Worm (Caenorhabditis elegans): ENCODE measurements around the gene F39G3.3.

F39G3.3 gene

DNA sequence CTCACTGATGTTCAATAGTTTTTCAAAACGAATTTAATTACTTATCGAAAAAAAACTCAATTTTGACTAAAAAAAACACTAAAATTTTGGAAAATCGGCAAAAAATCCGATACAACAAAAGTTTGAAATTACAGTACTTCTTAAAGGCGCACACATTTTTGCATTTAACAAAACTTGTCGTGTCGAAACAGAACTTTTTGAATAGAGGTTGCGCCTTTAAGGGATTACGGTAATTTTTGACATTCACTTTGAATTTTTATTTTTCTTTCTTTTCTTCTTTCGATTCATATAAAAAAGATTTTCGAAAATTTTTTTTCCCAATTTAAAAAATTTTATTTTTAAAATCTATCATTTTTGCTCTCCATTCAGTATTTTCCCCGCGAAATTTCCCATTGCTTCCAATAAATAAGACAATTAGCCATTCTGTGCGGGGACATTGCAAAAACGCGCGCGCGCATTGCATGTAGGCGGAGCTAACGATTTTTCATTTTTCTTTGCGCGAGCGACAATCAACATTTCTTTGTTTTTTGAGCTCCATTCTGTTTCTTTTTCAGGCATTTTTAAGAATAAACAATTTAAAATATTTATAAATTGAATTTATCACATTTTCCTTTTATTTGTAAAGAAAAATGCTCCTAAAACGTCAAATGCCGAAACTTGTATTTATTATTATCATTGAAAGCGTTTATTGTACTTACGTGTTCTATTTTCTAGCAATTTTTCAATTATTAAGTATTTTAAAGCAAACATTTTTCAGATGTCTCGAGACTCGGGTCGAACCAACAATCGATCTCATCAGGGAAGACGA is at the start of gene F39G3.3:
TSS of gene F39G3.3 (plus strand) at position 758 of the 808 bp plus-strand sequence.
- TF ChIP-seq W03F9.2 (tag; optimal IDR thresholded peaks at IDR 0.05) (peak; percentile 58), him-1 (tag; optimal IDR thresholded peaks at IDR 0.05) (peak; percentile 11), dao-5 (tag; optimal IDR thresholded peaks at IDR 0.05) (no peak)

DNA sequence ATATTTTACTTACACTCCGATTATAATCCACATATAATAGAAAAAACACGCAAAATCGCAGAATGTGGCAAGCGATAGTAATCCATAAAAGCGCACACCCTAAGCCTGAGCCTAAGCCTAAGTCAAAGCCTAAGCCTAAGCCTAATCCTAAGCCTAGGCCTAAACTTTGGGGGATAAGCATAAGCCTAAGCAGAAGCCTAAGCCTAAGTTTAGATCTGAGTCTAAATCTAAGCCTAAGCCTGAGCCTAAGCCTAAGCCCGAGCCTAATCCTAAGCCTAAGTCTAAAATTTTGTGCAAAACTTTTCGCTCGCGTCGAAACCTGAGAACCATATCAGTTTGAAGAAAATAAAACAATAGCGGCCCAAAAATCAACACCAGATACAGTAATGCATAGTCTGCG is 47.6 kb upstream of the F39G3.3 start:
- TF ChIP-seq dao-5 (tag; optimal IDR thresholded peaks at IDR 0.05) (no peak), him-1 (tag; optimal IDR thresholded peaks at IDR 0.05) (no peak), W03F9.2 (tag; optimal IDR thresholded peaks at IDR 0.05) (no peak)

DNA sequence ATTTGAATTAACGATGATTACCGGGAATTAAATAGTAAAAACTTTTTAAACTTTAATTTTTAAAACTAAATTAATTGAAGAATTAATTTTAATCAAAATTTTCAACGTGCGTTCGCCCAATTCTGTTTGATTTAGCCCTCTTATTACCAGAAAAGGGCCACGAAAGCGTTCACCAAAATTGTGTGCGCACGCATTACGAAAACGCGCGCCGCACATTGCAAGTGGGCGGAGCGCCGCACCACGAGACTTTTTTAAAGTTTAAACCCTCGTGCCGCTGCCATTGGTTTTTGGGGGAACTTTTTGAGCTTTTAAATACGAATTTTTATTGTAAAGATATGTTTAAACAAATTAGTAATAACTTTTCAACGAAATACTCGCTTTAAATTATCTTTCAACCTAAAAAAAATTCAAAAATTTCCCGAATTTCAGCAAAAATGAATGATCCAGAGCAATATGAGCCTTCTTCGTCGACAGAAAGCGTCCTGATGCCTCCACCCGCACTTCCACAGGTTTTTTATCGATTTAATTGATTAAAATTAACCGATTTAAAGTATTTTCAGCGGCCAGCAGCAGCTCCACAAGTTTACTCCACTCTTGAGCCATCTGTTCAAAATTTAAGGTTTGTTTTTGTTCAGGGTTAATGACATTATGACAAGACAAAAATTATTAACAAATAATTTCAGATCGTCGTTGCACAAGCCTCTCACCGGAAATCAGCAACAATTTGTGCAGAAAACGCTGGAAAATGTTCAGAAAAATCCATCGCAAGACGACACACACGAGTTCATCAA is 44.8 kb upstream of the F39G3.3 start, which contains the start of gene taf-10:
TSS of gene taf-10 (plus strand) at position 424 of the 791 bp plus-strand sequence.
- no peak for TF ChIP-seq dao-5 (tag; optimal IDR thresholded peaks at IDR 0.05)
- TF ChIP-seq W03F9.2 (tag; optimal IDR thresholded peaks at IDR 0.05) = peak; percentile 54

DNA sequence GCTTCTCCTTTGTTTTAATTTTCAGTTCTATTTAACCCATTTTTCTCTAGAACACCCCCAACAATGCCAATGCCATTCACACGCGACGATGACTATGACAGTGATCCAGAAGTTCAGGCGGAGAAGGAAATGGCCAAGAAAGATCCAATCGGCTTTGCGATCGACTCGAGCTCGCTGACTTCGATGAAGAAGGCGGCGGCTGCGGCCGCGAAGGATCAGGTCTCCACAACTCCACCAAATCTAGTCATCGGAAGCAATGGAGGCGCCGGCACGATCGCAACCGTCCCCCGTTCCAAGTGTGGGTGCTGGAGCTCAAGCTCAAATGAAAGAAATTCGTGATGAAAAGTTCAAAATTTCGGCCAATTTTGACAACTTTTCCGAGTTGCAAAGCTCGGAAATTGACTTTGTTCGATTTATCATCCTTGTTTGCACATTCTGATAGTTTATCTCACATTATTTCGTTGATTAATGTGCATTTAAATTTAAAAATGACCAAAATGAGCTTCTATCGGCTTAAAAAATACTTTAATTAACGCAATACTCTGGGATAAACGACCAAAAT is 43.7 kb upstream of the F39G3.3 start, which contains the start of gene K03B4.2:
TSS of gene K03B4.2 (plus strand) at position 51 of the 562 bp plus-strand sequence.
- TF ChIP-seq him-1 (tag; optimal IDR thresholded peaks at IDR 0.05) (no peak), W03F9.2 (tag; optimal IDR thresholded peaks at IDR 0.05) (no peak), dao-5 (tag; optimal IDR thresholded peaks at IDR 0.05) (no peak)

DNA sequence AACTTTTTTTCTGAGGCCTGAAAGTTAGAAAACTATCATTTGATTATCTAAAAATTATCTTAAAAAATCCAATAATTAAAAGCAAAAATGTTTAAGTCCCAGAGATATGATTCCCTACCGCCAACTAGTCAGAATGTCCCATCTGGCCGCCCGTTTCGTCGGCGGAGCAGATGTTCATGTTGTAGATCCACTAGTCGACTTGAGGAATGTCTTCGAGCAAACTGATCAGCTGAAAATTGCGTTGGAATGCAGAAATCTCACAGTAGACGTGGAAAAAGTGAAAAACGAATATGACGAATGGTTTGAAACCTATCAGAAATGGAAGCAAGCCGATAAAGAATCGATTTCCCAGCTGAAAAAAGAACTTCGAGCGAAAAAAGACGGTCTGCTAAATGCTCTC is 42.5 kb upstream of the F39G3.3 start, which contains the start of gene K03B4.1:
TSS of gene K03B4.1 (plus strand) at position 97 of the 400 bp plus-strand sequence.
- no peak for TF ChIP-seq him-1 (tag; optimal IDR thresholded peaks at IDR 0.05)
- TF ChIP-seq W03F9.2 (tag; optimal IDR thresholded peaks at IDR 0.05) = no peak
- TF ChIP-seq dao-5 (tag; optimal IDR thresholded peaks at IDR 0.05) = no peak

DNA sequence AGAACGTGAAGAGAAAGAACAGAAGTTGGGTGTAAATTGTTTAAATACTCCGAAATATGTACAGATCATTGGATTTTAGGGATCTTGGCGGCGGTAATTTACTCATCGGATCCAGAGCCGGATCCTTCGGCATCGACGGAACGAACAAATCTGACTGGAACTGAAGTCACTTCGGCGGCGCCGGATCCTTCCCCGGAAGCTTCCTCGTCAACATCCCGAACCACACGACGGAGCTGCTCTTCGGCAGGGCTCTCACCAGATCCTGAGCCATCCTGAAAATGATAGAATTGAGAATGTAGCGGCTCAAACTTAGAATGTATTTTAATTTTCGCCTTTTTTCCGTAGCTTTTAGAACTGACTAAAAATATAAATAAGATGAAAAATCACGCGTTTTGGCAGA is 40.1 kb upstream of the F39G3.3 start:
- TF ChIP-seq dao-5 (tag; optimal IDR thresholded peaks at IDR 0.05) (no peak), him-1 (tag; optimal IDR thresholded peaks at IDR 0.05) (no peak), W03F9.2 (tag; optimal IDR thresholded peaks at IDR 0.05) (no peak)

DNA sequence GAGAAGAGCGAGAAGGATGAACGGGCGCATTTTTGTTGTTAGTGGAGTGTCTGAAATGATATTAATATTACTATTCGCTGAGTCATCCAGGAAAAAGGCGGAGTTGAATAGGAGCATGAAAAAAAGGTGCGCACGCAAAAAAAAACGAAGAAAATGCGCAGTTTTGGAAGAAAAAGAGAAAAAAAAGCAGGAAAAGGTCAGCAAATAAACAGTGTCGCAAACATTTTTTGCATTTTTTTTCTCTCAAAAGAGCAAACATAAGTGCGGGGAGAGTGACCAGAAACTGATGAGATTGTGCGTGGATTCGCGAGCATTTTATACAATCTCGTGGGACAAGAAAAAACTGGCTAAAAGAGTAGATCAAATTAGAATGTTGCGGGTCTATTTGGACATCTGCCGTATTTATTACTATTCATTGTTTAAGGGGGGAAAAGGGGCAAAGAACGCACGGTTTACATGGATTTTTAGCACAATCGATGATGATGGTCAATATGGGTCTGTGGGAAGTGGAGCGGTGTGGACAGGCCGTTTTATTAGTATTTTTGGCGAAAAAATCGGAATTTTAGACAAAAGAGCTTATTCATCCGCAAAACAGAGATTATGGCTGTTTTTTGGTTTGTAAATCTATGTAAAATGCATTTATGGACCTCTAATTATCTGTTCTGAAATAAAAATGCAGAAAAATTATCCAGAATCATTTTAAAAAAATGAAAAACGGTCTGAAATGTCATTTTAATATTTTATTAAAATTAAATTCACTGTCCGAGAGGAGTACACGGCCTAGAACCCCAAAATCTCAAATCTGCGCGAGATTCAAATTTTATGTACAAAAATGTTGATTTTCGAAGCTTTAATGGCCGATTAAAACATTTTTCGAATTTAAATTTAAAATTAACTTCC is 39.1 kb upstream of the F39G3.3 start, which contains the start of gene cpg-8:
TSS of gene cpg-8 (minus strand) at position 51 of the 900 bp plus-strand sequence.
- no peak for TF ChIP-seq dao-5 (tag; optimal IDR thresholded peaks at IDR 0.05)
- TF ChIP-seq him-1 (tag; optimal IDR thresholded peaks at IDR 0.05) = no peak
- no peak for TF ChIP-seq W03F9.2 (tag; optimal IDR thresholded peaks at IDR 0.05)

DNA sequence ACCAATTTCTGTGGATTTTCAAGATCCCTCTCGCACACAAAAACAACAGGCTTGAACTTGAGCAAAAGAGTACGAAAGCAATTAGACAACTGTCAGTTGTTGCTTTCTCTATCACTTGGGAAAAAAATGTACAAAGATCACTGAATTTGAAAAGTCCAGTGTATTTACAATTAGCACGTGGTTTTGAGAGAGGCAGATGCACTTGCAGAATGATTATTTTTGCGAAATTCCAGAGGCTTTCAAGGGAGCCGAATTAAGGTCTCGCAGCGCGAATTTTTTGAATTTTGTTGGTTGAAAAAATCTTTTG is 38.5 kb upstream of the F39G3.3 start:
- TF ChIP-seq him-1 (tag; optimal IDR thresholded peaks at IDR 0.05) = no peak
- TF ChIP-seq dao-5 (tag; optimal IDR thresholded peaks at IDR 0.05) = no peak
- no peak for TF ChIP-seq W03F9.2 (tag; optimal IDR thresholded peaks at IDR 0.05)

DNA sequence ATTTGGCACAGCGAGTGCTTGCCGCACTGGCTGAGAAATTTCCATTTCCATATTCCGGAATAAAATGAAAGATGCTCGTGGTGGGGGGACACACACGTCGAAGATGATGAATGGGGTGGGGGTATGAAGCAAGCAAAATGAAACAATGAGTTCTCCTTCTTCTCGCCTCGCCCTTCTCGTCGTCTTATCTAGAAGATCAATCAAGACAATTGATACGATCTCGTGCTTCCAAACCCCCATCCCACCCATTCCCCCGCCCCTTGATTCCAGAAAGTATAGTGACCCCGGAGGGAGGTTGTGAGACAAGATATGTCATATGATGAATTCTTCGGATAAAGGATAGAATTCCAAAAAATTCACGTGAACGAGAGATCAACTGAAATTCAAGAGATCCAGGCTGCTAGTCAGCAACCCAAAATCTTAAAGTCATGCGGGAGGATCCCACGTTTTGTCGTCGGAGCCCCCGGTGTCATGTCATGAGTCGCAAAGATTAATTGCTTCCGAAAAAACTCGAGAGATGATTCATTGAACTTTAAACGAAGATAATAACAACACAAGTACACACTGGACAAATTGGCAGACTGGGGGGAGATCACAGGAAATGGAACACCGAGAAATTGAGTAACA is 37.1 kb upstream of the F39G3.3 start:
- TF ChIP-seq W03F9.2 (tag; optimal IDR thresholded peaks at IDR 0.05) (no peak), him-1 (tag; optimal IDR thresholded peaks at IDR 0.05) (no peak), dao-5 (tag; optimal IDR thresholded peaks at IDR 0.05) (no peak)

DNA sequence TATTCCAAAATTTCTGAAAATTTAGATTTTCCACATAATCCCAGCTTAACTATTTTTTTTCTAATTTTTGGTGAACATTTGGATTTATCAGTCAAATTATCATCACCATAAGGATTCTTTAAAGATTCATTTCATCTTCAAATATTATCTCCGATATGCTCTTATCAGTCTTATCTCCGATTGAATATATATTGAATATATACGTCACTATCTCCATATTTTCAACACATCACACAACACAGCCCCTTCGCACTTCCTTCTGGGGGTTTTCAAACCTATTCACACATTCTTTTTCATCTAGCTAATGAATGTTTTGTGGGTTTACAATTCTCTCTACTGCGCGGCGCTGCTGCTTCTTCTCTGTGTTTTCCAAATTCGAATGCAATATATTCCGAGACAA is 33.0 kb upstream of the F39G3.3 start:
- TF ChIP-seq W03F9.2 (tag; optimal IDR thresholded peaks at IDR 0.05) (no peak), dao-5 (tag; optimal IDR thresholded peaks at IDR 0.05) (no peak), him-1 (tag; optimal IDR thresholded peaks at IDR 0.05) (no peak)

DNA sequence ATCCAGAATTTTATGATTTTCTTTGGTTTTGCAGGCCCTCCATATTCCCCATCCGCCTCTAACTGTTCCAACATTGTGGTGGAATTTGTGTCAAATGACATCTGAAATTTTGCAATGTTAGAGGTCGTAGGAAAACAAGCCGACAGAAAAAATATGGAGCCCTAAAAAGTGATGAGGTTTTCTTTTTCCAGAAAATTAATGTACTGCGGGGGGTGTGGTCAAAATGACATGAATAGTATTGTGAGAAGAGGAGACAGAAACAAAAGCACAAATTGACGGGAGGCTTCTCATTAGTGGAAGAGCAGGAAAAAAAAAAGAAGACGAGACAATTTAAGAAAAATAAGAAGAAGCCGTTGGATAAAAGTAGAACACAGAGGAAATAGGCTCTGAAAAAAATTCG is 31.5 kb upstream of the F39G3.3 start, which contains the start of gene ZC266.1:
TSS of gene ZC266.1 (minus strand) at position 101 of the 400 bp plus-strand sequence.
- TF ChIP-seq W03F9.2 (tag; optimal IDR thresholded peaks at IDR 0.05) (no peak), dao-5 (tag; optimal IDR thresholded peaks at IDR 0.05) (no peak), him-1 (tag; optimal IDR thresholded peaks at IDR 0.05) (no peak)

DNA sequence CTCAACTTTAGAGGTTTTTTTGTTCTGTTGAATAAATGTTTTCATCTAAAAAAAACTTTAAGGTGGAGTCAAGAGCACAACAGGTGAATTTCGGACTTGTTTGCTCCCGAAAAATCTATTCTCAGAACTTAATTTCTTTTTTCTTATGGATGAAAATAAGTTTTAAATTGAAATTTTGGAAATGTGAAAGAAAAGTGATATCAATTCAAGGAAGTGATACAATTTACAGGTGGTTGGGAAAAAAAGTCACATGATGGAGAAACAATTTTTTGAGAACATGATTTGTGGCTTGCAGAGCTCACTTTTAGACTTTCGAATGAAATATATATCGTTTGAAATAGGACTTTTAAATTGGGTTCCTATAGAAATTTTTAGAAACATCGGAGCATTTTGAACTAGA is 24.1 kb upstream of the F39G3.3 start:
- TF ChIP-seq him-1 (tag; optimal IDR thresholded peaks at IDR 0.05) = no peak
- TF ChIP-seq W03F9.2 (tag; optimal IDR thresholded peaks at IDR 0.05) = no peak
- no peak for TF ChIP-seq dao-5 (tag; optimal IDR thresholded peaks at IDR 0.05)
